Fruit fly (Drosophila melanogaster) whole organism, adult: Measurements from ENCODE around the gene CG11885.

ENCODE experiments used
- CG11617 ChIP-seq: fragments of 200-800 bp; sonication (Bioruptor generic); optimal IDR thresholded peaks from 2 replicates; lab custom pipeline; 2017; ENCODE audit warnings: mild to moderate bottlenecking, missing biosample characterization, missing genetic modification reagents, missing genetic modification characterization
- CG12768 ChIP-seq: fragments of 200-800 bp; sonication (Bioruptor generic); optimal IDR thresholded peaks from 2 replicates; lab custom pipeline; 2017; ENCODE audit warnings: missing biosample characterization, missing genetic modification characterization, mild to moderate bottlenecking, moderate library complexity, missing genetic modification reagents
- CG14711 ChIP-seq: fragments of 200-800 bp; sonication (Bioruptor generic); optimal IDR thresholded peaks from 2 replicates; lab custom pipeline; 2018; ENCODE audit warnings: missing biosample characterization, mild to moderate bottlenecking, missing genetic modification characterization, moderate library complexity
- CG1620 ChIP-seq: fragments of 200-800 bp; sonication (Bioruptor generic); optimal IDR thresholded peaks from 2 replicates; lab custom pipeline; 2016; ENCODE audit warnings: missing biosample characterization, missing genetic modification characterization
- CG33017 ChIP-seq: fragments of 200-800 bp; sonication (Bioruptor generic); optimal IDR thresholded peaks from 2 replicates; lab custom pipeline; 2018; ENCODE audit warnings: missing biosample characterization, mild to moderate bottlenecking, missing genetic modification characterization, moderate library complexity
- CG5204 ChIP-seq: fragments of 200-800 bp; sonication (Bioruptor generic); optimal IDR thresholded peaks from 2 replicates; lab custom pipeline; 2016; ENCODE audit warnings: missing biosample characterization, missing genetic modification characterization
- CG7045 ChIP-seq: fragments of 200-800 bp; sonication (Bioruptor generic); optimal IDR thresholded peaks from 2 replicates; lab custom pipeline; 2017; ENCODE audit warnings: missing biosample characterization, mild to moderate bottlenecking, missing genetic modification characterization
- CG7101 ChIP-seq: fragments of 200-800 bp; sonication (Bioruptor generic); optimal IDR thresholded peaks from 2 replicates; lab custom pipeline; 2018; ENCODE audit warnings: missing biosample characterization, mild to moderate bottlenecking, missing genetic modification characterization, moderate library complexity
- Clk ChIP-seq: fragments of 200-800 bp; sonication (Bioruptor generic); optimal IDR thresholded peaks from 2 replicates; lab custom pipeline; 2017; ENCODE audit warnings: missing biosample characterization, missing genetic modification characterization
- Crg-1 ChIP-seq: fragments of 200-800 bp; sonication (Bioruptor generic); optimal IDR thresholded peaks from 2 replicates; lab custom pipeline; 2016; ENCODE audit warnings: missing biosample characterization, missing genetic modification characterization
- Hr96 ChIP-seq: fragments of 200-800 bp; sonication (Bioruptor generic); optimal IDR thresholded peaks from 2 replicates; lab custom pipeline; 2016; ENCODE audit warnings: missing biosample characterization, missing genetic modification characterization
- Mnt ChIP-seq: fragments of 200-800 bp; sonication (Bioruptor generic); optimal IDR thresholded peaks from 2 replicates; lab custom pipeline; 2016; ENCODE audit warnings: missing biosample characterization, mild to moderate bottlenecking, missing genetic modification characterization
- bab1 ChIP-seq: fragments of 200-800 bp; sonication (Bioruptor generic); optimal IDR thresholded peaks from 3 replicates; lab custom pipeline; 2019; ENCODE audit warnings: missing biosample characterization, mild to moderate bottlenecking, missing genetic modification characterization, moderate library complexity
- cic ChIP-seq: fragments of 200-800 bp; sonication (Bioruptor generic); optimal IDR thresholded peaks from 2 replicates; lab custom pipeline; 2017; ENCODE audit warnings: missing biosample characterization, mild to moderate bottlenecking, missing genetic modification characterization, moderate library complexity
- cnc ChIP-seq, 2 experiments: fragments of >200 bp; optimal IDR thresholded peaks; 2 replicates each; lab custom pipeline; 2017
- kay ChIP-seq: fragments of 200-800 bp; sonication (Bioruptor generic); peaks from one replicate; lab custom pipeline; 2016; ENCODE audit warnings: missing biosample characterization, missing genetic modification characterization, borderline replicate concordance
- ovo ChIP-seq: fragments of 200-800 bp; sonication (Bioruptor generic); optimal IDR thresholded peaks from 2 replicates; lab custom pipeline; 2016; ENCODE audit warnings: missing biosample characterization, missing genetic modification characterization
- pad ChIP-seq: fragments of 200-800 bp; sonication (Bioruptor generic); optimal IDR thresholded peaks from 3 replicates; lab custom pipeline; 2017; ENCODE audit warnings: missing biosample characterization, missing genetic modification characterization, mild to moderate bottlenecking, moderate library complexity, missing genetic modification reagents
- tj ChIP-seq: fragments of 200-800 bp; sonication (Bioruptor generic); optimal IDR thresholded peaks from 3 replicates; lab custom pipeline; 2017; ENCODE audit warnings: missing biosample characterization, mild to moderate bottlenecking, missing genetic modification characterization, moderate library complexity
- toe ChIP-seq: fragments of 200-800 bp; sonication (Bioruptor generic); optimal IDR thresholded peaks from 2 replicates; lab custom pipeline; 2016; ENCODE audit warnings: missing biosample characterization, missing genetic modification characterization

CG11885 gene

dm6 chr2L:413894-414293 lies 7.4 kb downstream of the CG11885 start:
- TF ChIP-seq CG33017 (tag; lab: Kevin White, UChicago) (no peak), Clk (GFP tag; lab: Kevin White, UChicago) (no peak)

- no peak for TF ChIP-seq ovo
- TF ChIP-seq kay (GFP tag; lab: Kevin White, UChicago) = no peak
- TF ChIP-seq CG5204 (GFP tag; lab: Kevin White, UChicago) = no peak
- no peak for TF ChIP-seq Clk (GFP tag; lab: Kevin White, UChicago)
- TF ChIP-seq CG1620 (GFP tag; lab: Kevin White, UChicago) = no peak
- TF ChIP-seq CG11617 (GFP tag; lab: Kevin White, UChicago) = no peak
- TF ChIP-seq cnc (optimal IDR thresholded peaks at IDR 0.05; lab: Kevin White, UChicago) = no peak
- TF ChIP-seq CG7101 (tag; lab: Kevin White, UChicago) = peak; percentile 27
- TF ChIP-seq Hr96 = no peak
- TF ChIP-seq bab1 (GFP tag; lab: Kevin White, UChicago) = no peak
- TF ChIP-seq CG33017 (tag; lab: Kevin White, UChicago) = no peak
- TF ChIP-seq CG7045 (GFP tag; lab: Kevin White, UChicago) = peak; percentile 16
- TF ChIP-seq Mnt (GFP tag; lab: Kevin White, UChicago) = no peak
- TF ChIP-seq Crg-1 (GFP tag; lab: Kevin White, UChicago) = no peak
- no peak for TF ChIP-seq pad (GFP tag; lab: Kevin White, UChicago)
- TF ChIP-seq toe = no peak
- no peak for TF ChIP-seq cic
- no peak for TF ChIP-seq CG12768 (GFP tag; lab: Kevin White, UChicago)
- TF ChIP-seq tj (GFP tag; lab: Kevin White, UChicago) = no peak
- peak; percentile 18 for TF ChIP-seq CG14711 (tag; lab: Kevin White, UChicago)
These were observed 8.3 kb downstream of the CG11885 start for dm6 chr2L:412931-413330.

dm6 chr2L:403627-404575 lies 17.3 kb downstream of the CG11885 start, which contains the start of gene Polr1B:
Gene Polr1B, plus strand, starts transcription at chr2L:404285.
- no peak for TF ChIP-seq CG7101 (tag; lab: Kevin White, UChicago)
- no peak for TF ChIP-seq CG33017 (tag; lab: Kevin White, UChicago)
- TF ChIP-seq CG7045 (GFP tag; lab: Kevin White, UChicago) = no peak
- peak; percentile 33 for TF ChIP-seq CG11617 (GFP tag; lab: Kevin White, UChicago)
- peak; percentile 28 for TF ChIP-seq CG5204 (GFP tag; lab: Kevin White, UChicago)
- TF ChIP-seq pad (GFP tag; lab: Kevin White, UChicago) = no peak
- peak; percentile 29 for TF ChIP-seq CG14711 (tag; lab: Kevin White, UChicago)
- TF ChIP-seq kay (GFP tag; lab: Kevin White, UChicago) = no peak
- TF ChIP-seq Clk (GFP tag; lab: Kevin White, UChicago) = no peak
- TF ChIP-seq Hr96 = no peak
- TF ChIP-seq cic = no peak
- no peak for TF ChIP-seq cnc (optimal IDR thresholded peaks at IDR 0.05; lab: Kevin White, UChicago)
- no peak for TF ChIP-seq CG1620 (GFP tag; lab: Kevin White, UChicago)
- no peak for TF ChIP-seq tj (GFP tag; lab: Kevin White, UChicago)
- no peak for TF ChIP-seq Crg-1 (GFP tag; lab: Kevin White, UChicago)
- no peak for TF ChIP-seq ovo
- TF ChIP-seq bab1 (GFP tag; lab: Kevin White, UChicago) = peak; percentile 51
- peak; percentile 96 for TF ChIP-seq Mnt (GFP tag; lab: Kevin White, UChicago)
- no peak for TF ChIP-seq toe
- TF ChIP-seq CG12768 (GFP tag; lab: Kevin White, UChicago) = no peak

dm6 chr2L:402098-402497 lies 19.2 kb downstream of the CG11885 start, which contains the start of gene CG4213:
Gene CG4213, minus strand, starts transcription at chr2L:402198.
- TF ChIP-seq Hr96 (no peak), tj (GFP tag; lab: Kevin White, UChicago) (no peak), CG5204 (GFP tag; lab: Kevin White, UChicago) (no peak), CG1620 (GFP tag; lab: Kevin White, UChicago) (no peak), CG7045 (GFP tag; lab: Kevin White, UChicago) (no peak), bab1 (GFP tag; lab: Kevin White, UChicago) (no peak), cnc (optimal IDR thresholded peaks at IDR 0.05; lab: Kevin White, UChicago) (no peak), toe (no peak), kay (GFP tag; lab: Kevin White, UChicago) (no peak), cic (no peak), CG7101 (tag; lab: Kevin White, UChicago) (no peak), Mnt (GFP tag; lab: Kevin White, UChicago) (no peak), pad (GFP tag; lab: Kevin White, UChicago) (no peak), CG14711 (tag; lab: Kevin White, UChicago) (no peak), CG12768 (GFP tag; lab: Kevin White, UChicago) (no peak), CG11617 (GFP tag; lab: Kevin White, UChicago) (no peak), Crg-1 (GFP tag; lab: Kevin White, UChicago) (no peak), ovo (no peak)

- TF ChIP-seq CG7101 (tag; lab: Kevin White, UChicago) (no peak), pad (GFP tag; lab: Kevin White, UChicago) (peak; percentile 91)
These were observed 25.7 kb downstream of the CG11885 start for dm6 chr2L:395366-396117.
